Worm (Caenorhabditis elegans): ENCODE measurements around the gene C17F4.3.
"Not testable (repeated sequence)": the region's sequence is repeated elsewhere in the genome, so short reads cannot be mapped to it uniquely, and the experiment has no call there.

The C17F4.3 gene

ce11 chrII:3282353-3282752 lies 42.0 kb downstream of the C17F4.3 start, which contains the start of gene nep-13:
Gene nep-13, plus strand, starts transcription at chrII:3282653.
- no peak for TF ChIP-seq hlh-6 (tag; optimal IDR thresholded peaks at IDR 0.05)
- TF ChIP-seq madf-2 (tag; optimal IDR thresholded peaks at IDR 0.05), result no peak
- TF ChIP-seq unc-86 (tag; optimal IDR thresholded peaks at IDR 0.05), result no peak
- TF ChIP-seq ztf-16 (tag; optimal IDR thresholded peaks at IDR 0.05), result no peak
- TF ChIP-seq mec-3 (tag; optimal IDR thresholded peaks at IDR 0.05; ENCODE audit: borderline replicate concordance), result no peak
- TF ChIP-seq nhr-11 (tag; optimal IDR thresholded peaks at IDR 0.05), result no peak
- TF ChIP-seq ceh-31 (tag; optimal IDR thresholded peaks at IDR 0.05), result no peak
- TF ChIP-seq C08G9.2 (tag; optimal IDR thresholded peaks at IDR 0.05), result no peak
- TF ChIP-seq sox-2 (GFP tag; IDR thresholded peaks at IDR 0.05), result no peak
- TF ChIP-seq ceh-24 (tag; optimal IDR thresholded peaks at IDR 0.05), result no peak
- TF ChIP-seq odd-2 (tag; optimal IDR thresholded peaks at IDR 0.05), result no peak
- TF ChIP-seq ceh-9 (tag; optimal IDR thresholded peaks at IDR 0.05), result no peak
- no peak for TF ChIP-seq dmd-4 (tag; optimal IDR thresholded peaks at IDR 0.05; ENCODE audit: borderline replicate concordance)
- TF ChIP-seq sox-4 (tag; optimal IDR thresholded peaks at IDR 0.05), result no peak
- TF ChIP-seq ceh-34 (tag; optimal IDR thresholded peaks at IDR 0.05), result no peak
- TF ChIP-seq pha-4 (tag; optimal IDR thresholded peaks at IDR 0.05), result no peak
- TF ChIP-seq fax-1 (tag; optimal IDR thresholded peaks at IDR 0.05), result no peak
- TF ChIP-seq ceh-6 (GFP tag; optimal IDR thresholded peaks at IDR 0.05), result no peak
- no peak for TF ChIP-seq pha-2 (tag; optimal IDR thresholded peaks at IDR 0.05)
- TF ChIP-seq Y22D7AL.16 (tag; optimal IDR thresholded peaks at IDR 0.05), result no peak

- no peak for TF ChIP-seq lin-11 (tag; optimal IDR thresholded peaks at IDR 0.05)
- TF ChIP-seq zip-5 (tag; optimal IDR thresholded peaks at IDR 0.05), result no peak
- TF ChIP-seq ceh-18 (tag; optimal IDR thresholded peaks at IDR 0.05), result no peak
- TF ChIP-seq ahr-1 (tag; optimal IDR thresholded peaks at IDR 0.05), result no peak
- TF ChIP-seq pqm-1 (tag; optimal IDR thresholded peaks at IDR 0.05), result no peak
These were observed 44.3 kb downstream of the C17F4.3 start, which contains the start of gene scl-15 for ce11 chrII:3284558-3284957. Gene scl-15, minus strand, starts transcription at chrII:3284658.

ce11 chrII:3287073-3287472 lies 46.8 kb downstream of the C17F4.3 start, which contains the start of gene sri-63:
Gene sri-63, plus strand, starts transcription at chrII:3287373.
- TF ChIP-seq Y22D7AL.16 (tag; optimal IDR thresholded peaks at IDR 0.05) (no peak), tbx-7 (tag; optimal IDR thresholded peaks at IDR 0.05) (no peak)

ce11 chrII:3290544-3290943 lies 50.2 kb downstream of the C17F4.3 start, which contains the start of gene F39E9.14:
Gene F39E9.14, minus strand, starts transcription at chrII:3290644.
- TF ChIP-seq che-1, C08G9.2, pqm-1 (tag; optimal IDR thresholded peaks at IDR 0.05): not testable (repeated sequence)
